Worm (Caenorhabditis elegans): ENCODE measurements around the gene W02B8.1.
A peak's percentile ranks its signal among the peaks of the same experiment; 100 is the strongest.

W02B8.1 gene

ce11 chrII:13882405-13882804, 19.5 kb downstream of the W02B8.1 start, which contains the start of gene hda-10:
Gene hda-10 (plus strand): TSS chrII:13882705.
- TF ChIP-seq blmp-1 (tag; optimal IDR thresholded peaks at IDR 0.05) (no peak), ceh-43 (GFP tag; optimal IDR thresholded peaks at IDR 0.05) (no peak), ces-1 (GFP tag; optimal IDR thresholded peaks at IDR 0.05) (no peak)

DNA sequence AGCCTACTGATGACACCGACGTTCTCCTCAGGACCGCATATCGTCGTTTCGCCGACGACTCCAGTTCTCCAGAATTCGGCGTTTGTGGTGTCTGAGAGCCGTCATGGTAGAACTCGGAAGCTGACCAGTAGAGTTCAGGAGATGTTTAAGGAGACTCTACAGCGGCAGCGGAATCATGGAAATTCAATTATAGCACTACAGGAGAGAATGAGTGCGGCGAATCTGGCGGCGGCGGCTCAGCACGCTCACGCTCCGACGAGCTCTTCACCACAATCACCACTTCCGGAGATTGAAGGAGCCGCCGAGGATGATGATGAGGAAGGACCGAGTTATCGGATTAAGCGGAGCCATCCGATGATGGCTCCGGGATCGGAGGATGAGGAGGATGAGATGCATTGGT, 22.3 kb downstream of the W02B8.1 start:
- TF ChIP-seq blmp-1 (tag; optimal IDR thresholded peaks at IDR 0.05) (no peak), nhr-237 (tag; optimal IDR thresholded peaks at IDR 0.05) (no peak), ceh-83 (GFP tag; optimal IDR thresholded peaks at IDR 0.05) (no peak), zip-8 (tag; optimal IDR thresholded peaks at IDR 0.05) (no peak), unc-62 (GFP tag; optimal IDR thresholded peaks at IDR 0.05) (no peak), nhr-2 (tag; optimal IDR thresholded peaks at IDR 0.05) (no peak), mls-2 (tag; optimal IDR thresholded peaks at IDR 0.05) (no peak), elt-3 (tag; optimal IDR thresholded peaks at IDR 0.05) (no peak), elt-1 (tag; optimal IDR thresholded peaks at IDR 0.05; ENCODE audit: borderline replicate concordance, insufficient read depth) (no peak), sem-2 (GFP tag; optimal IDR thresholded peaks at IDR 0.05) (no peak), unc-39 (tag; optimal IDR thresholded peaks at IDR 0.05) (no peak), nhr-28 (tag; optimal IDR thresholded peaks at IDR 0.05) (no peak), pha-4 (tag; optimal IDR thresholded peaks at IDR 0.05) (no peak), mep-1 (tag; optimal IDR thresholded peaks at IDR 0.05) (no peak), ham-2 (GFP tag; optimal IDR thresholded peaks at IDR 0.05) (no peak), hlh-1 (tag; optimal IDR thresholded peaks at IDR 0.05) (no peak), ztf-11 (tag; optimal IDR thresholded peaks at IDR 0.05) (no peak), sptf-1 (tag; optimal IDR thresholded peaks at IDR 0.05) (no peak), M03D4.4 (tag; optimal IDR thresholded peaks at IDR 0.05) (no peak)

DNA sequence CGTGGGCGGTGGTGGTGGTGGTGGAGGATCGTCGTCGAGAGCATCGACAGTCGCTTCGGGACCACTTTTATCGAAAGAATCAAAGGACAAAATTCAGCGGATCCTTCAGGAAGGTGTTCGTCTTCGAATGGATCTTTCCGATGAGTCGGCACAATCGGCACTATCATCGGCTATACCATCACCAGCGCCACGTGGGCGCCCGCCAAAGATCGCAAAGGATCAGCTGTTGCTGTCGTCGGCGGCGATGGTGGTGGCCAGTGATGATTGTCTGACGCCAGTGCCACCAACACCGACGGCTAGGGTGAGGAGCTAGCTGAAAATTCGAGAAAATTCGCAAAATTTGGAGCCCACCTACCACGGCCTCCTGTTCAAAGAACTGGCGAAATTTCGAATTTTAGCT, 23.9 kb downstream of the W02B8.1 start:
- TF ChIP-seq M03D4.4 (tag; optimal IDR thresholded peaks at IDR 0.05) (no peak), tbx-8 (GFP tag; optimal IDR thresholded peaks at IDR 0.05) (no peak), bed-3 (GFP tag; optimal IDR thresholded peaks at IDR 0.05) (no peak), sptf-1 (tag; optimal IDR thresholded peaks at IDR 0.05) (no peak), ces-1 (GFP tag; optimal IDR thresholded peaks at IDR 0.05) (no peak), nhr-237 (tag; optimal IDR thresholded peaks at IDR 0.05) (no peak), unc-39 (tag; optimal IDR thresholded peaks at IDR 0.05) (no peak)

DNA sequence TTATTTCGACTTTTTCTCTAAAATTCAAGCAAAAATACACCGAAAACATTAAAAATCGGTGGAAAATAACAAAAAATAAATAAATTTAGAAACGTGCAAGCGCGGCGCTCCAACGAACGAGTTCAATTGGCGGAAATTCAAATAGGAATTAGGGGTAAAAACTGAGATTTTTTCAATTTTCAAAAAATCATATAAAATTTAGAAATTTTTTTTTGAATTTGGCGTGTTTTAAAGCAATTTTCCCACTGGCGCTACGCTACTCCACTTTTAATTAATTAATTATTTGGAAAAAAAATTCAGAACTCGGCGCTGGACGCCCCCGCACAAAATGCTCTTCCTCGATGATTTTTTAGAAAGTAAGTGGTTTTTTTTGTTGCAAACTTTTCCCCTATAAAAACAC, 26.2 kb downstream of the W02B8.1 start, which contains the start of gene ing-3:
ing-3 (plus strand) TSS at position 301 of the 400 bp plus-strand sequence.
- no peak for TF ChIP-seq sptf-1 (tag; optimal IDR thresholded peaks at IDR 0.05)
- TF ChIP-seq unc-120 (tag; optimal IDR thresholded peaks at IDR 0.05; ENCODE audit: poor library complexity, severe bottlenecking): no peak
- no peak for TF ChIP-seq sem-2 (GFP tag; optimal IDR thresholded peaks at IDR 0.05)
- TF ChIP-seq unc-39 (tag; optimal IDR thresholded peaks at IDR 0.05): no peak
- TF ChIP-seq mab-5 (tag; optimal IDR thresholded peaks at IDR 0.05): no peak
- no peak for TF ChIP-seq zip-8 (tag; optimal IDR thresholded peaks at IDR 0.05)
- TF ChIP-seq nhr-2 (tag; optimal IDR thresholded peaks at IDR 0.05): no peak
- TF ChIP-seq lsy-2 (tag; optimal IDR thresholded peaks at IDR 0.05): no peak
- TF ChIP-seq nhr-12 (tag; optimal IDR thresholded peaks at IDR 0.05): no peak
- TF ChIP-seq ceh-39 (tag; optimal IDR thresholded peaks at IDR 0.05): no peak

ce11 chrII:13872191-13872889, 29.6 kb downstream of the W02B8.1 start, which contains the start of the genes cup-14 and ndub-8:
Gene cup-14 (minus strand): TSS chrII:13872241.
Gene ndub-8 (plus strand): TSS chrII:13872869.
- TF ChIP-seq mep-1 (tag; optimal IDR thresholded peaks at IDR 0.05) (peak; percentile 90), ceh-83 (GFP tag; optimal IDR thresholded peaks at IDR 0.05) (no peak), flh-1 (GFP tag; optimal IDR thresholded peaks at IDR 0.05) (no peak), nhr-12 (tag; optimal IDR thresholded peaks at IDR 0.05) (no peak), lin-32 (GFP tag; optimal IDR thresholded peaks at IDR 0.05) (no peak), nhr-28 (tag; optimal IDR thresholded peaks at IDR 0.05) (no peak), tbx-8 (GFP tag; optimal IDR thresholded peaks at IDR 0.05) (no peak), nhr-76 (tag; optimal IDR thresholded peaks at IDR 0.05) (no peak), bed-3 (GFP tag; optimal IDR thresholded peaks at IDR 0.05) (no peak), elt-3 (tag; optimal IDR thresholded peaks at IDR 0.05) (no peak), ham-2 (GFP tag; optimal IDR thresholded peaks at IDR 0.05) (no peak), drap-1 (GFP tag; optimal IDR thresholded peaks at IDR 0.05) (no peak), nhr-2 (tag; optimal IDR thresholded peaks at IDR 0.05) (peak; percentile 23), nhr-237 (tag; optimal IDR thresholded peaks at IDR 0.05) (peak; percentile 84), M03D4.4 (tag; optimal IDR thresholded peaks at IDR 0.05) (no peak), mls-2 (tag; optimal IDR thresholded peaks at IDR 0.05) (peak; percentile 75), lsy-2 (tag; optimal IDR thresholded peaks at IDR 0.05) (peak; percentile 100), sptf-1 (tag; optimal IDR thresholded peaks at IDR 0.05) (peak; percentile 19), hlh-1 (tag; optimal IDR thresholded peaks at IDR 0.05) (peak; percentile 12), ztf-11 (tag; optimal IDR thresholded peaks at IDR 0.05) (peak; percentile 4), pha-4 (tag; optimal IDR thresholded peaks at IDR 0.05) (peak; percentile 94), ceh-39 (tag; optimal IDR thresholded peaks at IDR 0.05) (peak; percentile 91), ces-1 (GFP tag; optimal IDR thresholded peaks at IDR 0.05) (peak; percentile 94), ceh-43 (GFP tag; optimal IDR thresholded peaks at IDR 0.05) (no peak), snpc-4 (tag; optimal IDR thresholded peaks at IDR 0.05) (no peak), lin-13 (tag; optimal IDR thresholded peaks at IDR 0.05) (peak; percentile 72), cnd-1 (tag; optimal IDR thresholded peaks at IDR 0.05) (no peak), elt-1 (tag; optimal IDR thresholded peaks at IDR 0.05; ENCODE audit: borderline replicate concordance, insufficient read depth) (no peak), mab-5 (tag; optimal IDR thresholded peaks at IDR 0.05) (peak; percentile 82), unc-39 (tag; optimal IDR thresholded peaks at IDR 0.05) (no peak), unc-120 (tag; optimal IDR thresholded peaks at IDR 0.05; ENCODE audit: poor library complexity, severe bottlenecking) (peak; percentile 55)
